Worm (Caenorhabditis elegans) whole organism, L4 larva: ENCODE measurements around the gene C06E1.1.

Source experiments
- ZK337.2 ChIP-seq: fragments of 200-800 bp; sonication (Bioruptor generic); IDR thresholded peaks from 2 replicates; pipeline ENCODE4 v1.3.6; 2022; ENCODE audit warnings: missing genetic modification reagents, missing genetic modification characterization, missing compliant biosample characterization
- aha-1 ChIP-seq: fragments of 150-350 bp; peaks from one replicate; lab custom pipeline; 2014; ENCODE audit warnings: missing biosample characterization, missing genetic modification characterization
- ceh-28 ChIP-seq: fragments of 150-350 bp; optimal IDR thresholded peaks from 2 replicates; lab custom pipeline; 2014; ENCODE audit warnings: missing biosample characterization, missing genetic modification reagents, missing genetic modification characterization
- ceh-44 ChIP-seq: fragments of 200-800 bp; sonication (Bioruptor generic); IDR thresholded peaks from 2 replicates; pipeline ENCODE4 v1.3.6; 2022; ENCODE audit warnings: missing genetic modification reagents, missing genetic modification characterization, missing compliant biosample characterization
- cey-2 ChIP-seq: sonication (generic microtip); optimal IDR thresholded peaks from 3 replicates; lab custom pipeline; 2017; ENCODE audit warnings: missing genetic modification characterization, mild to moderate bottlenecking, missing compliant biosample characterization, antibody characterized with exemption, borderline replicate concordance; ENCODE audit not compliant: insufficient read depth
- daf-16 ChIP-seq, 3 experiments: sonication (generic microtip); optimal IDR thresholded peaks; 2 replicates each; lab custom pipeline; 2016 to 2017; ENCODE audit warnings: missing genetic modification characterization in 3 of 3, missing genetic modification reagents in 3 of 3, mild to moderate bottlenecking in 2 of 3, missing compliant biosample characterization in 2 of 3, missing biosample characterization in 1 of 3, moderate library complexity in 1 of 3
- duxl-1 ChIP-seq: sonication (generic microtip); optimal IDR thresholded peaks from 2 replicates; lab custom pipeline; 2016; ENCODE audit warnings: mild to moderate bottlenecking, missing genetic modification characterization, moderate library complexity, missing compliant biosample characterization; ENCODE audit not compliant: poor library complexity
- hlh-11 ChIP-seq: fragments of 200-800 bp; sonication (Bioruptor generic); optimal IDR thresholded peaks from 2 replicates; lab custom pipeline; 2018; ENCODE audit warnings: mild to moderate bottlenecking, missing genetic modification characterization, missing compliant biosample characterization
- hmg-1.1 ChIP-seq: fragments of 200-800 bp; sonication (Bioruptor generic); IDR thresholded peaks from 2 replicates; pipeline ENCODE4 v1.3.6; 2022; ENCODE audit warnings: missing genetic modification reagents, missing genetic modification characterization, missing compliant biosample characterization
- lin-1 ChIP-seq: fragments of 200-800 bp; sonication (Bioruptor generic); IDR thresholded peaks from 2 replicates; pipeline ENCODE4 v1.3.6; 2022; ENCODE audit warnings: missing genetic modification reagents, missing genetic modification characterization, missing compliant biosample characterization
- lin-13 ChIP-seq: fragments of 150-350 bp; optimal IDR thresholded peaks from 2 replicates; lab custom pipeline; 2014; ENCODE audit warnings: missing biosample characterization, missing genetic modification reagents, missing genetic modification characterization
- lin-15B ChIP-seq: fragments of 150-350 bp; sonication (generic microtip); optimal IDR thresholded peaks from 3 replicates; lab custom pipeline; 2014; ENCODE audit warnings: missing biosample characterization, missing genetic modification characterization
- madf-9 ChIP-seq: fragments of 200-800 bp; sonication (Bioruptor generic); conservative IDR thresholded peaks from 2 replicates; pipeline ENCODE4 v1.3.6; 2022; ENCODE audit warnings: missing genetic modification reagents, missing genetic modification characterization, missing compliant biosample characterization
- mdl-1 ChIP-seq, 2 experiments: fragments of 150-350 bp in 1 of 2; sonication (generic microtip) in 1 of 2; optimal IDR thresholded peaks; 2 replicates each; lab custom pipeline; 2014 to 2017; ENCODE audit warnings: missing biosample characterization in 2 of 2, missing genetic modification characterization in 2 of 2
- nhr-102 ChIP-seq: sonication (generic microtip); optimal IDR thresholded peaks from 2 replicates; lab custom pipeline; 2016; ENCODE audit warnings: mild to moderate bottlenecking, missing genetic modification characterization, moderate library complexity, missing compliant biosample characterization
- nhr-28 ChIP-seq: fragments of 150-350 bp; optimal IDR thresholded peaks from 2 replicates; lab custom pipeline; 2014; ENCODE audit warnings: missing biosample characterization, missing genetic modification characterization
- nhr-6 ChIP-seq: fragments of 150-350 bp; optimal IDR thresholded peaks from 2 replicates; lab custom pipeline; 2014; ENCODE audit warnings: missing biosample characterization, missing genetic modification characterization
- nhr-76 ChIP-seq: fragments of 150-350 bp; optimal IDR thresholded peaks from 2 replicates; lab custom pipeline; 2014; ENCODE audit warnings: missing biosample characterization, missing genetic modification characterization
- rbr-2 ChIP-seq: sonication (generic microtip); optimal IDR thresholded peaks from 2 replicates; lab custom pipeline; 2016; ENCODE audit warnings: missing genotype, missing genetic modification characterization, missing compliant biosample characterization
- sdz-12 ChIP-seq: fragments of 200-800 bp; sonication (Bioruptor generic); optimal IDR thresholded peaks from 2 replicates; lab custom pipeline; 2018; ENCODE audit warnings: mild to moderate bottlenecking, missing genetic modification characterization, missing compliant biosample characterization
- set-16 ChIP-seq: fragments of 200-800 bp; sonication (Bioruptor generic); IDR thresholded peaks from 2 replicates; pipeline ENCODE4 v1.3.6; 2022; ENCODE audit warnings: missing genetic modification reagents, missing genetic modification characterization, missing compliant biosample characterization
- skn-1 ChIP-seq: fragments of 150-350 bp; optimal IDR thresholded peaks from 2 replicates; lab custom pipeline; 2014; ENCODE audit warnings: missing biosample characterization, missing genetic modification characterization
- snpc-1.2 ChIP-seq: fragments of 200-800 bp; sonication (Bioruptor generic); IDR thresholded peaks from 2 replicates; pipeline ENCODE4 v1.3.6; 2022; ENCODE audit warnings: missing genetic modification reagents, missing genetic modification characterization, missing compliant biosample characterization
- unc-39 ChIP-seq: sonication (generic microtip); optimal IDR thresholded peaks from 2 replicates; lab custom pipeline; 2017; ENCODE audit warnings: missing biosample characterization, missing genetic modification characterization
- unc-62 ChIP-seq, 3 experiments: fragments of 150-350 bp in 1 of 3; sonication (generic microtip); optimal IDR thresholded peaks in 2 of 3; peaks in 1 of 3; 1 replicate in 1 of 3; 2 replicates in 2 of 3; lab custom pipeline; 2014 to 2017; ENCODE audit warnings: missing biosample characterization in 3 of 3, missing genetic modification characterization in 3 of 3, missing genetic modification reagents in 3 of 3, missing genotype in 1 of 3
- vab-7 ChIP-seq: fragments of 200-800 bp; sonication (Bioruptor generic); IDR thresholded peaks from 2 replicates; pipeline ENCODE4 v1.3.6; 2022; ENCODE audit warnings: missing genetic modification reagents, missing genetic modification characterization, missing compliant biosample characterization
- ztf-7 ChIP-seq: fragments of 150-350 bp; optimal IDR thresholded peaks from 2 replicates; lab custom pipeline; 2014; ENCODE audit warnings: missing biosample characterization, missing genetic modification characterization

Gene C06E1.1

ce11 chrIII:8564372-8564771 lies 41.3 kb upstream of the C06E1.1 start:
- no peak for TF ChIP-seq hmg-1.1 (GFP tag; lab: Robert Waterston, UW)

- TF ChIP-seq set-16 = peak; percentile 83; the same call in 1 of the 2 replicates
- TF ChIP-seq snpc-1.2 (GFP tag; lab: Robert Waterston, UW) = no peak
- TF ChIP-seq cey-2 (tag; lab: Kevin White, UChicago) = no peak
Measured at ce11 chrIII:8570289-8570688, 35.3 kb upstream of the C06E1.1 start.

ce11 chrIII:8571845-8572244 lies 33.8 kb upstream of the C06E1.1 start:
- TF ChIP-seq lin-15B (tag; lab: Kevin White, UChicago) (no peak), lin-1 (GFP tag; lab: Robert Waterston, UW) (no peak), aha-1 (no peak), nhr-76 (tag; lab: Kevin White, UChicago) (no peak), hlh-11 (peak; percentile 13), ZK337.2 (GFP tag; lab: Robert Waterston, UW) (0 out of 2 replicates have a peak, but pooled peaks have one; percentile 18), nhr-102 (tag; lab: Kevin White, UChicago) (no peak), unc-39 (tag; lab: Kevin White, UChicago) (no peak), lin-13 (GFP tag; lab: Kevin White, UChicago) (no peak)
- TF ChIP-seq, all 104 proteins: peak for 2

ce11 chrIII:8573301-8573700 lies 32.3 kb upstream of the C06E1.1 start:
- TF ChIP-seq unc-62 (GFP tag; optimal IDR thresholded peaks at IDR 0.05 in 1 of 2; lab: Kevin White, UChicago) (peak in 1 of 2 experiments; percentile 90), unc-62 (tag; optimal IDR thresholded peaks at IDR 0.05; lab: Kevin White, UChicago) (no peak), lin-13 (GFP tag; lab: Kevin White, UChicago) (no peak)

- no peak for TF ChIP-seq sdz-12 (GFP tag; lab: Kevin White, UChicago)
- no peak for TF ChIP-seq ceh-44
- no peak for TF ChIP-seq nhr-28
- TF ChIP-seq skn-1 (tag; lab: Kevin White, UChicago) = no peak
- TF ChIP-seq rbr-2 (tag; lab: Kevin White, UChicago) = no peak
- TF ChIP-seq mdl-1 (tag; optimal IDR thresholded peaks at IDR 0.05; lab: Kevin White, UChicago) = no peak
- no peak for TF ChIP-seq madf-9 (GFP tag; lab: Robert Waterston, UW)
- no peak for TF ChIP-seq ztf-7 (tag; lab: Kevin White, UChicago)
- no peak for TF ChIP-seq ceh-28
- TF ChIP-seq nhr-6 (tag; lab: Kevin White, UChicago) = no peak
Measured at ce11 chrIII:8573869-8574268, 31.8 kb upstream of the C06E1.1 start.

- no peak for TF ChIP-seq hmg-1.1 (GFP tag; lab: Robert Waterston, UW)
- TF ChIP-seq nhr-28 = peak; percentile 18
- no peak for TF ChIP-seq daf-16 (GFP tag; optimal IDR thresholded peaks at IDR 0.05; lab: Kevin White, UChicago)
- TF ChIP-seq daf-16 (tag; optimal IDR thresholded peaks at IDR 0.05; lab: Kevin White, UChicago) = no peak
- TF ChIP-seq ceh-44 = no peak
- peak; percentile 84 for TF ChIP-seq aha-1
- no peak for TF ChIP-seq vab-7
- TF ChIP-seq, all 104 proteins: peak for 2
Measured at ce11 chrIII:8574299-8574698, 31.3 kb upstream of the C06E1.1 start.

- TF ChIP-seq unc-62 (GFP tag; optimal IDR thresholded peaks at IDR 0.05 in 1 of 2; lab: Kevin White, UChicago) (peak in 1 of 2 experiments; percentile 72), unc-62 (tag; optimal IDR thresholded peaks at IDR 0.05; lab: Kevin White, UChicago) (no peak), duxl-1 (tag; lab: Kevin White, UChicago) (no peak), nhr-6 (tag; lab: Kevin White, UChicago) (no peak), aha-1 (peak; percentile 67), nhr-28 (peak; percentile 15)
- TF ChIP-seq, all 104 proteins: peak for 3
Measured at ce11 chrIII:8575359-8576101, 30.1 kb upstream of the C06E1.1 start.
